Fruit fly (Drosophila melanogaster): ENCODE results near the gene CG43349.
A peak's percentile ranks its signal among the peaks of the same experiment; 100 is the strongest.

The CG43349 gene

dm6 chr2L:1199912-1200721, at the start of gene CG43349, which contains the start of gene CG5011:
CG43349 (plus strand) TSS chr2L:1200205.
CG5011 (plus strand) TSS chr2L:1200671.
- TF ChIP-seq kay (GFP tag; ENCODE audit: borderline replicate concordance) (peak; percentile 75), CG7101 (tag; optimal IDR thresholded peaks at IDR 0.05) (no peak)

DNA sequence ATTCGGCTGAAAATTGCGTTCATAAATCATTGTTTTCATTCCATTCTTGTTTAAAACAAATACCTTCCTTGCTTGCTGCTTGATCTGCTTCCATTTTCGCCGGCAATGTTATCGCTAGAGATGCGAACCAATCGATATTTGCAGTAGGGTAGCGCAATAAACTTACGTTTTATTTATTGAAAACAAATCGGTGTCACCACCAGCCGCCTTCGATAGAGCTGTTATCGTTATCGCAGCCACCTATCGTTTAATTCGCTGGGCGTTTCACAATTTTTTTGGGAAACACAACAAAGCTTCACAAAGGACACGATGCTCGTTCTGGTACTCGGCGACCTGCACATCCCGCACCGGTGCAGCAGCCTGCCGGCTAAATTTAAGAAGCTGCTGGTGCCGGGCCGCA, 49.5 kb upstream of the CG43349 start, which contains the start of the genes Tfb4 and Vps29:
Gene Tfb4, minus strand, starts transcription at position 124 of the 400 bp plus-strand sequence.
Gene Vps29, plus strand, starts transcription at position 213 of the 400 bp plus-strand sequence.
- no peak for TF ChIP-seq Clk (GFP tag; optimal IDR thresholded peaks at IDR 0.05)
- no peak for TF ChIP-seq CG5204 (GFP tag; optimal IDR thresholded peaks at IDR 0.05)
- peak; percentile 14 for TF ChIP-seq ovo (GFP tag; optimal IDR thresholded peaks at IDR 0.05)
- no peak for TF ChIP-seq toe (GFP tag; optimal IDR thresholded peaks at IDR 0.05)
- TF ChIP-seq Hr96 (GFP tag; optimal IDR thresholded peaks at IDR 0.05): peak; percentile 62
- no peak for TF ChIP-seq kay (GFP tag; ENCODE audit: borderline replicate concordance)
- peak; percentile 47 for TF ChIP-seq Mnt (GFP tag; optimal IDR thresholded peaks at IDR 0.05)
- no peak for TF ChIP-seq pad (GFP tag; optimal IDR thresholded peaks at IDR 0.05)
- peak; percentile 52 for TF ChIP-seq CG14711 (tag; optimal IDR thresholded peaks at IDR 0.05)
- peak; percentile 62 for TF ChIP-seq CG7101 (tag; optimal IDR thresholded peaks at IDR 0.05)
- TF ChIP-seq CG7045 (GFP tag; optimal IDR thresholded peaks at IDR 0.05): no peak
- peak; percentile 48 for TF ChIP-seq Crg-1 (GFP tag; optimal IDR thresholded peaks at IDR 0.05)
- peak; percentile 36 for TF ChIP-seq CG11617 (GFP tag; optimal IDR thresholded peaks at IDR 0.05)
- TF ChIP-seq CG12768 (GFP tag; optimal IDR thresholded peaks at IDR 0.05): no peak
- peak; percentile 73 for TF ChIP-seq bab1 (GFP tag; optimal IDR thresholded peaks at IDR 0.05)
- TF ChIP-seq cnc (optimal IDR thresholded peaks at IDR 0.05): no peak
- peak; percentile 40 for TF ChIP-seq CG1620 (GFP tag; optimal IDR thresholded peaks at IDR 0.05)
- TF ChIP-seq tj (GFP tag; optimal IDR thresholded peaks at IDR 0.05): peak; percentile 19
- TF ChIP-seq cic (GFP tag; optimal IDR thresholded peaks at IDR 0.05): peak; percentile 27
- TF ChIP-seq CG33017 (tag; optimal IDR thresholded peaks at IDR 0.05): peak; percentile 14

- TF ChIP-seq kay (GFP tag; ENCODE audit: borderline replicate concordance): no peak
- no peak for TF ChIP-seq CG1620 (GFP tag; optimal IDR thresholded peaks at IDR 0.05)
- TF ChIP-seq CG14711 (tag; optimal IDR thresholded peaks at IDR 0.05): no peak
- TF ChIP-seq toe (GFP tag; optimal IDR thresholded peaks at IDR 0.05): no peak
- TF ChIP-seq pad (GFP tag; optimal IDR thresholded peaks at IDR 0.05): no peak
- TF ChIP-seq CG7101 (tag; optimal IDR thresholded peaks at IDR 0.05): no peak
- TF ChIP-seq bab1 (GFP tag; optimal IDR thresholded peaks at IDR 0.05): no peak
- TF ChIP-seq Mnt (GFP tag; optimal IDR thresholded peaks at IDR 0.05): no peak
Measured at dm6 chr2L:1152693-1153092, 47.3 kb upstream of the CG43349 start.

dm6 chr2L:1156592-1157249, 43.3 kb upstream of the CG43349 start:
- TF ChIP-seq cnc (optimal IDR thresholded peaks at IDR 0.05) (no peak), Crg-1 (GFP tag; optimal IDR thresholded peaks at IDR 0.05) (no peak), toe (GFP tag; optimal IDR thresholded peaks at IDR 0.05) (no peak), bab1 (GFP tag; optimal IDR thresholded peaks at IDR 0.05) (no peak), Hr96 (GFP tag; optimal IDR thresholded peaks at IDR 0.05) (no peak), tj (GFP tag; optimal IDR thresholded peaks at IDR 0.05) (no peak), CG7045 (GFP tag; optimal IDR thresholded peaks at IDR 0.05) (no peak), cic (GFP tag; optimal IDR thresholded peaks at IDR 0.05) (no peak), Mnt (GFP tag; optimal IDR thresholded peaks at IDR 0.05) (no peak), kay (GFP tag; ENCODE audit: borderline replicate concordance) (no peak), CG7101 (tag; optimal IDR thresholded peaks at IDR 0.05) (no peak), CG11617 (GFP tag; optimal IDR thresholded peaks at IDR 0.05) (no peak), CG12768 (GFP tag; optimal IDR thresholded peaks at IDR 0.05) (no peak), CG5204 (GFP tag; optimal IDR thresholded peaks at IDR 0.05) (no peak), pad (GFP tag; optimal IDR thresholded peaks at IDR 0.05) (no peak), CG1620 (GFP tag; optimal IDR thresholded peaks at IDR 0.05) (no peak), ovo (GFP tag; optimal IDR thresholded peaks at IDR 0.05) (no peak), CG33017 (tag; optimal IDR thresholded peaks at IDR 0.05) (no peak), CG14711 (tag; optimal IDR thresholded peaks at IDR 0.05) (no peak)

DNA sequence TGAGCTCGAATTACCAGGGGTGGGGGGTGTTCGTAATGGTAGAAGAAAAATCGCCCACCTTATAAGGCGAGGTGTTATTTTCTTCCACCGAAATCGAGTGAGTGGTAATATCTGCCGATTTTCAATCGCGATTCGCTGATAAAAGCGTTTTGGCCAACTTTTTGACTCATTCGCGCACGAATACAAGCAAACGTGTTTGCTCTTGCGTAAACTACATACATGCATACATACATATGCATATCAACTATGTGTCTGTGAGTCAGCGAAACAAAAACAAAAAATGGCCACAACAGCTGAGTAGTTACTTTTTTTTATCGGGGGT, 42.7 kb upstream of the CG43349 start:
- TF ChIP-seq Mnt (GFP tag; optimal IDR thresholded peaks at IDR 0.05) (no peak), kay (GFP tag; ENCODE audit: borderline replicate concordance) (peak; percentile 97), tj (GFP tag; optimal IDR thresholded peaks at IDR 0.05) (peak; percentile 89)

DNA sequence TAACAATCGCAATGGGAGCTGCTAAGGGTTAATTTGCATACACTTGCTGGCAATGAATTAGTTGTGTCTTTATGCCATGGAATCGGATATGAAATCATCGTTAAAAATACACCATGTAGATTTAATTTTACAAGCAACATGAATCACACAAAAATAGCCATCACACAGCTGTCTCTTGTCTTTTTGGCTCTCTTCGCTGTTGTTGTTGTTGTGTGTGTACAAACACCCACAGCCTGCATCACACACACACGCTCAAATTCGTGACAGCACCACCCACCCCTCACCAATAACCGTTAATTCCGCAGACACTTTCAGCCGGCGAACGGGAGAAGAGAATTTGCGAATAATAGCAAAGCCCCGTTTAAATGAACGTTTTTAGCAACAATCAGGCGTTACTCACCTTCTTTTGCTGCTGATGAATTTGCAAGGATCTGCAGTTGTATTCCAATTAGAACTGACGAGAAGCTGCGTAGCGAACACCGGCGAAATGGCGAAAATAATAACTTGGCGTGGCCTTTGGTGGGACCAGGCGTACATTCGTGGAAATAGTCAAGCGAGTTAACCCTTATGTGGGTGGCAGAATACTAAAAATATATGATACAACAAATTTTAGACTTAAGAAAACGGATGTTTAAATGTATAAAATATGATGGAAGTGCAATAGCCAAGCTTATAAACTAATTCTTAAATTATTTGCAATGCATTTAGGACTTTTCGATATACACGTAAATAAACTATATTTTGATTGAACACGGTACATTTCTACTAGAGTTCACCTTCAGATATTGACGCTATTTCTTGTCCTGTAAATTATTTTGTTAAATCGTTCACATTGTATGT, 42.1 kb upstream of the CG43349 start, which contains the start of gene capt:
Gene capt, minus strand, starts transcription at position 584 of the 840 bp plus-strand sequence.
- TF ChIP-seq Hr96 (GFP tag; optimal IDR thresholded peaks at IDR 0.05) (peak; percentile 7), Clk (GFP tag; optimal IDR thresholded peaks at IDR 0.05) (no peak), toe (GFP tag; optimal IDR thresholded peaks at IDR 0.05) (no peak), ovo (GFP tag; optimal IDR thresholded peaks at IDR 0.05) (peak; percentile 87), Crg-1 (GFP tag; optimal IDR thresholded peaks at IDR 0.05) (no peak), CG14711 (tag; optimal IDR thresholded peaks at IDR 0.05) (peak; percentile 19), CG7045 (GFP tag; optimal IDR thresholded peaks at IDR 0.05) (peak; percentile 20), CG5204 (GFP tag; optimal IDR thresholded peaks at IDR 0.05) (no peak), kay (GFP tag; ENCODE audit: borderline replicate concordance) (no peak), CG11617 (GFP tag; optimal IDR thresholded peaks at IDR 0.05) (no peak), tj (GFP tag; optimal IDR thresholded peaks at IDR 0.05) (peak; percentile 75), bab1 (GFP tag; optimal IDR thresholded peaks at IDR 0.05) (no peak), Mnt (GFP tag; optimal IDR thresholded peaks at IDR 0.05) (peak; percentile 75), cic (GFP tag; optimal IDR thresholded peaks at IDR 0.05) (peak; percentile 39), cnc (optimal IDR thresholded peaks at IDR 0.05) (no peak), CG7101 (tag; optimal IDR thresholded peaks at IDR 0.05) (peak; percentile 44), CG12768 (GFP tag; optimal IDR thresholded peaks at IDR 0.05) (no peak), CG33017 (tag; optimal IDR thresholded peaks at IDR 0.05) (peak; percentile 21), pad (GFP tag; optimal IDR thresholded peaks at IDR 0.05) (peak; percentile 97), CG1620 (GFP tag; optimal IDR thresholded peaks at IDR 0.05) (peak; percentile 6)
